Fruit fly (Drosophila melanogaster) whole organism, embryonic: ENCODE measurements around the gene CG3630.

ENCODE experiments used
- B-H2 ChIP-seq: fragments of 200-800 bp; sonication (Bioruptor generic); optimal IDR thresholded peaks from 2 replicates; lab custom pipeline; 2018; ENCODE audit warnings: missing biosample characterization, mild to moderate bottlenecking, missing genetic modification characterization
- Bgb ChIP-seq: fragments of 200-800 bp; sonication (Bioruptor generic); IDR thresholded peaks from 2 replicates; pipeline ENCODE4 v1.3.6; 2022; ENCODE audit warnings: missing biosample characterization, missing genetic modification characterization; ENCODE audit not compliant: partially characterized antibody
- CG1024 ChIP-seq: fragments of 200-800 bp; sonication (Bioruptor generic); IDR thresholded peaks from 2 replicates; pipeline ENCODE4 v1.3.6; 2022; ENCODE audit warnings: missing biosample characterization, missing genetic modification characterization
- CG10979 ChIP-seq: fragments of 200-800 bp; sonication (Bioruptor generic); optimal IDR thresholded peaks from 2 replicates; lab custom pipeline; 2018; ENCODE audit warnings: missing biosample characterization, mild to moderate bottlenecking, missing genetic modification characterization, moderate library complexity
- CG11723 ChIP-seq: fragments of 200-800 bp; sonication (Bioruptor generic); optimal IDR thresholded peaks from 2 replicates; lab custom pipeline; 2017; ENCODE audit warnings: missing biosample characterization, mild to moderate bottlenecking, missing genetic modification characterization
- CG14710 ChIP-seq: fragments of 200-800 bp; sonication (Bioruptor generic); optimal IDR thresholded peaks from 3 replicates; lab custom pipeline; 2019; ENCODE audit warnings: missing biosample characterization, mild to moderate bottlenecking, missing genetic modification characterization, moderate library complexity
- CG1602 ChIP-seq: fragments of 200-800 bp; sonication (Bioruptor generic); optimal IDR thresholded peaks from 3 replicates; lab custom pipeline; 2016; ENCODE audit warnings: missing biosample characterization, missing genetic modification characterization
- CG16813 ChIP-seq: fragments of 200-800 bp; sonication (Bioruptor generic); IDR thresholded peaks from 3 replicates; pipeline ENCODE4 v1.3.6; 2022; ENCODE audit warnings: missing biosample characterization, missing genetic modification characterization; ENCODE audit not compliant: partially characterized antibody
- CG17802 ChIP-seq: fragments of 200-800 bp; sonication (Bioruptor generic); optimal IDR thresholded peaks from 2 replicates; lab custom pipeline; 2018; ENCODE audit warnings: missing biosample characterization, mild to moderate bottlenecking, missing genetic modification characterization, moderate library complexity
- CG2889 ChIP-seq: fragments of 200-800 bp; sonication (Bioruptor generic); IDR thresholded peaks from 3 replicates; pipeline ENCODE4 v1.3.6; 2022; ENCODE audit warnings: missing biosample characterization, missing genetic modification characterization
- CG32767 ChIP-seq: fragments of 200-800 bp; sonication (Bioruptor generic); IDR thresholded peaks from 2 replicates; pipeline ENCODE4 v1.3.6; 2022; ENCODE audit warnings: missing biosample characterization, missing genetic modification characterization
- CG3281 ChIP-seq: fragments of 200-800 bp; sonication (Bioruptor generic); optimal IDR thresholded peaks from 3 replicates; lab custom pipeline; 2017; ENCODE audit warnings: missing biosample characterization, mild to moderate bottlenecking, missing genetic modification characterization
- CG3407 ChIP-seq: fragments of 200-800 bp; sonication (Bioruptor generic); optimal IDR thresholded peaks from 2 replicates; lab custom pipeline; 2018; ENCODE audit warnings: missing biosample characterization, mild to moderate bottlenecking, missing genetic modification characterization
- CG4707 ChIP-seq: fragments of 200-800 bp; sonication (Bioruptor generic); optimal IDR thresholded peaks from 2 replicates; lab custom pipeline; 2018; ENCODE audit warnings: missing biosample characterization, mild to moderate bottlenecking, missing genetic modification characterization, moderate library complexity
- CG6689 ChIP-seq: fragments of 200-800 bp; sonication (Bioruptor generic); IDR thresholded peaks from 2 replicates; pipeline ENCODE4 v1.3.6; 2022; ENCODE audit warnings: missing biosample characterization, missing genetic modification characterization
- CG7372 ChIP-seq: fragments of 200-800 bp; sonication (Bioruptor generic); IDR thresholded peaks from 2 replicates; pipeline ENCODE4 v1.3.6; 2022; ENCODE audit warnings: missing biosample characterization, missing genetic modification characterization
- CG7556 ChIP-seq: fragments of 200-800 bp; sonication (Bioruptor generic); optimal IDR thresholded peaks from 2 replicates; lab custom pipeline; 2017; ENCODE audit warnings: missing biosample characterization, mild to moderate bottlenecking, missing genetic modification characterization
- CG8089 ChIP-seq: fragments of 200-800 bp; sonication (Bioruptor generic); optimal IDR thresholded peaks from 3 replicates; lab custom pipeline; 2016; ENCODE audit warnings: missing biosample characterization, missing genetic modification characterization
- CG8388 ChIP-seq: fragments of 200-800 bp; sonication (Bioruptor generic); optimal IDR thresholded peaks from 2 replicates; lab custom pipeline; 2019; ENCODE audit warnings: missing biosample characterization, mild to moderate bottlenecking, missing genetic modification characterization, moderate library complexity
- CoRest ChIP-seq: fragments of 200-800 bp; sonication (Bioruptor generic); optimal IDR thresholded peaks from 3 replicates; lab custom pipeline; 2018; ENCODE audit warnings: missing biosample characterization, mild to moderate bottlenecking, missing genetic modification characterization, moderate library complexity
- Deaf1 ChIP-seq: fragments of 200-800 bp; optimal IDR thresholded peaks from 3 replicates; lab custom pipeline; 2019; ENCODE audit warnings: missing biosample characterization, mild to moderate bottlenecking, missing genetic modification characterization, moderate library complexity
- Dll ChIP-seq: fragments of 200-800 bp; sonication (Bioruptor generic); IDR thresholded peaks from 4 replicates; pipeline ENCODE4 v1.3.6; 2022; ENCODE audit warnings: missing biosample characterization, missing genetic modification characterization; ENCODE audit not compliant: partially characterized antibody
- Fer2 ChIP-seq: fragments of 200-800 bp; sonication (Bioruptor generic); optimal IDR thresholded peaks from 2 replicates; lab custom pipeline; 2018; ENCODE audit warnings: missing biosample characterization, mild to moderate bottlenecking, missing genetic modification characterization, moderate library complexity
- Hr51 ChIP-seq, 2 experiments: fragments of 200-800 bp; sonication (Bioruptor generic); optimal IDR thresholded peaks; 2 replicates in 1 of 2; 3 replicates in 1 of 2; lab custom pipeline; 2016 to 2018; ENCODE audit warnings: missing biosample characterization in 2 of 2, missing genetic modification characterization in 2 of 2, mild to moderate bottlenecking in 1 of 2, moderate library complexity in 1 of 2
- MBD-R2 ChIP-seq: fragments of 200-800 bp; sonication (Bioruptor generic); IDR thresholded peaks from 2 replicates; pipeline ENCODE4 v1.3.6; 2022; ENCODE audit warnings: missing biosample characterization, missing genetic modification characterization
- Mad ChIP-seq: fragments of 200-800 bp; sonication (Bioruptor generic); optimal IDR thresholded peaks from 2 replicates; lab custom pipeline; 2016; ENCODE audit warnings: missing biosample characterization, missing genetic modification characterization
- Neu2 ChIP-seq: fragments of 200-800 bp; sonication (Bioruptor generic); optimal IDR thresholded peaks from 3 replicates; lab custom pipeline; 2016; ENCODE audit warnings: missing biosample characterization, missing genetic modification characterization, borderline replicate concordance
- Nf-YB ChIP-seq: fragments of 200-800 bp; sonication (Bioruptor generic); optimal IDR thresholded peaks from 3 replicates; lab custom pipeline; 2019; ENCODE audit warnings: missing biosample characterization, mild to moderate bottlenecking, missing genetic modification characterization, moderate library complexity
- abd-A ChIP-seq: fragments of 200-800 bp; sonication (Bioruptor generic); optimal IDR thresholded peaks from 3 replicates; lab custom pipeline; 2019; ENCODE audit warnings: missing biosample characterization, mild to moderate bottlenecking, missing genetic modification characterization, moderate library complexity
- bbx ChIP-seq: fragments of 200-800 bp; sonication (Bioruptor generic); IDR thresholded peaks from 2 replicates; pipeline ENCODE4 v1.3.6; 2022; ENCODE audit warnings: missing biosample characterization, missing genetic modification characterization; ENCODE audit not compliant: partially characterized antibody
- chm ChIP-seq: fragments of 200-800 bp; sonication (Bioruptor generic); IDR thresholded peaks from 2 replicates; pipeline ENCODE4 v1.3.6; 2022; ENCODE audit warnings: missing biosample characterization, missing genetic modification characterization
- crol ChIP-seq: fragments of 200-800 bp; sonication (Bioruptor generic); IDR thresholded peaks from 2 replicates; pipeline ENCODE4 v1.3.6; 2022; ENCODE audit warnings: missing biosample characterization, missing genetic modification characterization
- dmrt11E ChIP-seq: fragments of 200-800 bp; sonication (Bioruptor generic); optimal IDR thresholded peaks from 3 replicates; lab custom pipeline; 2018; ENCODE audit warnings: missing biosample characterization, mild to moderate bottlenecking, missing genetic modification characterization, moderate library complexity
- emc ChIP-seq: fragments of 200-800 bp; sonication (Bioruptor generic); optimal IDR thresholded peaks from 2 replicates; lab custom pipeline; 2016; ENCODE audit warnings: missing biosample characterization, missing genetic modification characterization
- eve ChIP-seq, 2 experiments: fragments of >200 bp; optimal IDR thresholded peaks; 2 replicates each; lab custom pipeline; 2017; ENCODE audit warnings: missing biosample characterization in 2 of 2, missing genetic modification characterization in 2 of 2
- ftz-f1 ChIP-seq: fragments of 200-800 bp; sonication (Bioruptor generic); optimal IDR thresholded peaks from 2 replicates; lab custom pipeline; 2016; ENCODE audit warnings: missing biosample characterization, missing genetic modification characterization
- grau ChIP-seq: fragments of 200-800 bp; optimal IDR thresholded peaks from 3 replicates; lab custom pipeline; 2019; ENCODE audit warnings: missing biosample characterization, mild to moderate bottlenecking, missing genetic modification characterization, moderate library complexity
- her ChIP-seq: fragments of 200-800 bp; sonication (Bioruptor generic); optimal IDR thresholded peaks from 2 replicates; lab custom pipeline; 2016; ENCODE audit warnings: missing biosample characterization, missing genetic modification characterization
- mirr ChIP-seq: fragments of 200-800 bp; sonication (Bioruptor generic); optimal IDR thresholded peaks from 3 replicates; lab custom pipeline; 2018; ENCODE audit warnings: missing biosample characterization, mild to moderate bottlenecking, missing genetic modification characterization
- otp ChIP-seq: fragments of 200-800 bp; sonication (Bioruptor generic); IDR thresholded peaks from 3 replicates; pipeline ENCODE4, ENCODE4 v1.3.6; 2022; ENCODE audit warnings: missing biosample characterization, missing genetic modification characterization
- pan ChIP-seq, 4 experiments: fragments of >200 bp in 3 of 4; fragments of 200-800 bp in 1 of 4; sonication (Bioruptor generic) in 1 of 4; optimal IDR thresholded peaks in 3 of 4; IDR thresholded peaks in 1 of 4; 2 replicates each; pipeline versions ENCODE4 v1.3.6 to Lab custom; 2017 to 2022; ENCODE audit warnings: missing biosample characterization in 2 of 4, missing genetic modification characterization in 2 of 4, mixed read lengths in 1 of 4
- pnt ChIP-seq: fragments of 200-800 bp; sonication (Bioruptor generic); optimal IDR thresholded peaks from 3 replicates; lab custom pipeline; 2016; ENCODE audit warnings: missing biosample characterization, missing genetic modification characterization
- pros ChIP-seq: fragments of 200-800 bp; sonication (Bioruptor generic); optimal IDR thresholded peaks from 3 replicates; lab custom pipeline; 2019; ENCODE audit warnings: missing biosample characterization, mild to moderate bottlenecking, missing genetic modification characterization, moderate library complexity
- repo ChIP-seq: fragments of 200-800 bp; sonication (Bioruptor generic); optimal IDR thresholded peaks from 2 replicates; lab custom pipeline; 2016; ENCODE audit warnings: missing biosample characterization, missing genetic modification characterization
- rib ChIP-seq: fragments of 200-800 bp; sonication (Bioruptor generic); IDR thresholded peaks from 2 replicates; pipeline ENCODE4 v1.3.6; 2022; ENCODE audit warnings: missing biosample characterization, missing genetic modification characterization
- ro ChIP-seq: fragments of 200-800 bp; sonication (Bioruptor generic); IDR thresholded peaks from 2 replicates; pipeline ENCODE4 v1.3.6; 2022; ENCODE audit warnings: missing biosample characterization, missing genetic modification characterization
- sna ChIP-seq: fragments of 200-800 bp; sonication (Bioruptor generic); IDR thresholded peaks from 2 replicates; pipeline ENCODE4 v1.3.6; 2022; ENCODE audit warnings: missing biosample characterization, missing genetic modification characterization; ENCODE audit not compliant: partially characterized antibody
- tx ChIP-seq: fragments of 200-800 bp; sonication (Bioruptor generic); optimal IDR thresholded peaks from 2 replicates; lab custom pipeline; 2016; ENCODE audit warnings: missing biosample characterization, missing genetic modification characterization
- z ChIP-seq: fragments of 200-800 bp; sonication (Bioruptor generic); IDR thresholded peaks from 3 replicates; pipeline ENCODE4 v1.3.6; 2022; ENCODE audit warnings: missing biosample characterization, missing genetic modification characterization

The CG3630 gene

DNA sequence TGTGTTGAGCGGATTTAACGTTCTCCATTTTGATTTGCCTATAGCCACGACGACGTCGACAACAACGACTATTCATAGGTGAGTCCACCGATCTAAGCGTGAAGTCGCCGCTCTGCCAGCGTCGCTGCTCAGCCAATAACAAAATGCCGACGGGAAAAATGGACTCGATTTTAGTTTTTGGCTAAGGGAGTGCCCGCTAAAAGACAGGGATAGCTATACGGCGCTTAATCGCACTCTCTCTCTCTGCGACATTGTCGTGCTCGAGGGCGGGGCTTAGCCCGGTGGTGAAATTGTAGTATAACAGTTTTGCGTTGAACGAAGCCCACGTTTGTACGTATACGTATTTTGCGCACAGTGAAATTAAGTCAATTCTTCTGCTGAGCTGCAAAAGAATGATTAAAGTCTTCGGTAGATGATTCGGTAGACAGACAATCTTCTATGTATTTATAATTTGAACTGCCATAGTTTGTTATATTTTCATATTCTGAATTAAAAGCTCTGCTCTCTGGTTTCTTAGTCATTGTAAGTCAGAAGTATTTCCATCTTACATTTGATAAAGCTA lies 36.4 kb upstream of the CG3630 start (continued):
- TF ChIP-seq CG6689 = no peak
- no peak for TF ChIP-seq CG14710 (tag; lab: Kevin White, UChicago)
- no peak for TF ChIP-seq eve (GFP tag; optimal IDR thresholded peaks at IDR 0.05; lab: Kevin White, UChicago)
- no peak for TF ChIP-seq her (GFP tag; lab: Kevin White, UChicago)
- peak; percentile 72 for TF ChIP-seq CG32767
- no peak for TF ChIP-seq Mad (GFP tag; lab: Kevin White, UChicago)
- TF ChIP-seq dmrt11E = no peak
- TF ChIP-seq emc (GFP tag; lab: Kevin White, UChicago) = no peak
- no peak for TF ChIP-seq CG7556 (GFP tag; lab: Kevin White, UChicago)
- TF ChIP-seq abd-A = peak; percentile 85
- TF ChIP-seq Deaf1 (tag; lab: Kevin White, UChicago) = peak; percentile 73
- no peak for TF ChIP-seq CG1024 (GFP tag; lab: Robert Waterston, UW)
- no peak for TF ChIP-seq sna (GFP tag; lab: Robert Waterston, UW)
- TF ChIP-seq CG3281 (GFP tag; lab: Kevin White, UChicago) = no peak
- no peak for TF ChIP-seq Dll (GFP tag; lab: Robert Waterston, UW)
- TF ChIP-seq pros (GFP tag; lab: Kevin White, UChicago) = peak; percentile 49
- TF ChIP-seq ro (GFP tag; lab: Robert Waterston, UW) = no peak
- TF ChIP-seq CG16813 = no peak
- TF ChIP-seq Neu2 (GFP tag; lab: Kevin White, UChicago) = no peak
- no peak for TF ChIP-seq Fer2 (tag; lab: Kevin White, UChicago)
- no peak for TF ChIP-seq CG10979
- no peak for TF ChIP-seq z (GFP tag; lab: Robert Waterston, UW)
- TF ChIP-seq CG4707 (GFP tag; lab: Kevin White, UChicago) = no peak
- TF ChIP-seq CoRest (tag; lab: Kevin White, UChicago) = peak; percentile 41
- no peak for TF ChIP-seq pnt
- no peak for TF ChIP-seq CG1602 (GFP tag; lab: Kevin White, UChicago)
- peak; percentile 7; the same call in 1 of the 2 replicates for TF ChIP-seq Bgb (GFP tag; lab: Robert Waterston, UW)
- TF ChIP-seq bbx (GFP tag; lab: Robert Waterston, UW) = 0 out of 2 replicates have a peak, but pooled peaks have one; percentile 28
- peak; percentile 16; the same call in 1 of the 2 replicates for TF ChIP-seq crol (GFP tag; lab: Robert Waterston, UW)
- TF ChIP-seq repo (GFP tag; lab: Kevin White, UChicago) = no peak
- TF ChIP-seq CG8388 = peak; percentile 91
- TF ChIP-seq otp (GFP tag; lab: Robert Waterston, UW) = no peak
- TF ChIP-seq mirr (GFP tag; lab: Kevin White, UChicago) = peak; percentile 7
- 0 out of 2 replicates have a peak, but pooled peaks have one; percentile 39 for TF ChIP-seq chm (GFP tag; lab: Robert Waterston, UW)
- TF ChIP-seq CG17802 (tag; lab: Kevin White, UChicago) = no peak
- TF ChIP-seq CG7372 (GFP tag; lab: Robert Waterston, UW) = no peak
- no peak for TF ChIP-seq tx
- no peak for TF ChIP-seq MBD-R2
- TF ChIP-seq B-H2 (GFP tag; lab: Kevin White, UChicago) = no peak
- no peak for TF ChIP-seq Hr51 (GFP tag; optimal IDR thresholded peaks at IDR 0.05; lab: Kevin White, UChicago)
- no peak for TF ChIP-seq pan (optimal IDR thresholded peaks at IDR 0.05; lab: Kevin White, UChicago)
- peak in 1 of 2 experiments; percentile 12 for TF ChIP-seq pan (GFP tag; optimal IDR thresholded peaks at IDR 0.05 in 1 of 2, IDR thresholded peaks at IDR 0.05 in 1 of 2)
- TF ChIP-seq CG3407 (GFP tag; lab: Kevin White, UChicago) = no peak
- no peak for TF ChIP-seq CG8089 (GFP tag; lab: Kevin White, UChicago)
- 0 out of 2 replicates have a peak, but pooled peaks have one; percentile 24 for TF ChIP-seq rib
- no peak for TF ChIP-seq CG11723
- TF ChIP-seq ftz-f1 (GFP tag; lab: Kevin White, UChicago) = peak; percentile 40
- no peak for TF ChIP-seq CG2889 (GFP tag; lab: Robert Waterston, UW)
- TF ChIP-seq Nf-YB (GFP tag; lab: Kevin White, UChicago) = peak; percentile 99
- TF ChIP-seq grau (tag; lab: Kevin White, UChicago) = no peak
